Fruit fly (Drosophila melanogaster): ENCODE measurements around the gene Axn.

The Axn gene

dm6 chr3R:30004648-30005047, 18.0 kb upstream of the Axn start, which contains the start of the genes Nlp and Nph (continued):
- TF ChIP-seq CG31365 (tag; optimal IDR thresholded peaks at IDR 0.05) (no peak), bsh (GFP tag; optimal IDR thresholded peaks at IDR 0.05) (peak in 1 of 2 experiments; percentile 19), CG2129 (GFP tag; IDR thresholded peaks at IDR 0.05; ENCODE audit: partially characterized antibody) (peak; percentile 69), Pdp1 (GFP tag; optimal IDR thresholded peaks at IDR 0.05) (peak; percentile 11 to 19), Hey (tag; optimal IDR thresholded peaks at IDR 0.05) (no peak), CG31388 (GFP tag; optimal IDR thresholded peaks at IDR 0.05) (no peak), Opbp (GFP tag; IDR thresholded peaks at IDR 0.05; ENCODE audit: partially characterized antibody) (peak; percentile 76), mam (GFP tag; optimal IDR thresholded peaks at IDR 0.05) (peak; percentile 36), ranshi (GFP tag; IDR thresholded peaks at IDR 0.05) (no peak), eyg (GFP tag; optimal IDR thresholded peaks at IDR 0.05) (no peak), Hr78 (GFP tag; optimal IDR thresholded peaks at IDR 0.05) (no peak), CG15479 (GFP tag; optimal IDR thresholded peaks at IDR 0.05) (no peak), nmo (GFP tag; optimal IDR thresholded peaks at IDR 0.05) (peak; percentile 67), gt (GFP tag; IDR thresholded peaks at IDR 0.05) (no peak), Tbp (GFP tag; optimal IDR thresholded peaks at IDR 0.05) (peak; percentile 64), tup (GFP tag; optimal IDR thresholded peaks at IDR 0.05) (no peak), kay (GFP tag; optimal IDR thresholded peaks at IDR 0.05) (no peak), ewg (GFP tag; optimal IDR thresholded peaks at IDR 0.05) (no peak), Max (GFP tag; optimal IDR thresholded peaks at IDR 0.05) (peak; percentile 87), CG12219 (GFP tag; optimal IDR thresholded peaks at IDR 0.05) (no peak), HLH4C (GFP tag; IDR thresholded peaks at IDR 0.05; ENCODE audit: partially characterized antibody) (peak; percentile 89), twi (tag; optimal IDR thresholded peaks at IDR 0.05) (peak; percentile 41), CG7963 (GFP tag; IDR thresholded peaks at IDR 0.05; ENCODE audit: partially characterized antibody) (peak; percentile 62), pita (GFP tag; optimal IDR thresholded peaks at IDR 0.05) (no peak), CG18262 (tag; optimal IDR thresholded peaks at IDR 0.05) (peak; percentile 32), Asciz (GFP tag; optimal IDR thresholded peaks at IDR 0.05) (no peak), CG34422 (GFP tag; IDR thresholded peaks at IDR 0.05) (peak; percentile 51; the same call in 1 of the 3 replicates), gfzf (GFP tag; optimal IDR thresholded peaks at IDR 0.05) (peak; percentile 26), CG11085 (GFP tag; IDR thresholded peaks at IDR 0.05) (no peak), CG10209 (GFP tag; optimal IDR thresholded peaks at IDR 0.05) (no peak), Abd-B (GFP tag; optimal IDR thresholded peaks at IDR 0.05) (no peak), D (optimal IDR thresholded peaks at IDR 0.05) (no peak), D (GFP tag; optimal IDR thresholded peaks at IDR 0.05) (no peak), CG1602 (GFP tag; optimal IDR thresholded peaks at IDR 0.05) (no peak), fd3F (GFP tag; optimal IDR thresholded peaks at IDR 0.05) (no peak), CG2116 (GFP tag; optimal IDR thresholded peaks at IDR 0.05) (peak; percentile 93), CG15073 (GFP tag; optimal IDR thresholded peaks at IDR 0.05) (no peak), Myb (GFP tag; optimal IDR thresholded peaks at IDR 0.05) (peak; percentile 26), klu (GFP tag; IDR thresholded peaks at IDR 0.05) (no peak), CG17359 (tag; optimal IDR thresholded peaks at IDR 0.05) (peak; percentile 0), pzg (GFP tag; optimal IDR thresholded peaks at IDR 0.05) (peak; percentile 77), Meics (GFP tag; optimal IDR thresholded peaks at IDR 0.05) (peak; percentile 74), CG4730 (GFP tag; IDR thresholded peaks at IDR 0.05) (no peak), Dad (GFP tag; optimal IDR thresholded peaks at IDR 0.05) (no peak), Hand (GFP tag; optimal IDR thresholded peaks at IDR 0.05) (no peak), Bteb2 (GFP tag; optimal IDR thresholded peaks at IDR 0.05) (no peak), HLHmδ (GFP tag; optimal IDR thresholded peaks at IDR 0.05) (no peak), CG17328 (GFP tag; IDR thresholded peaks at IDR 0.05) (no peak), CG12104 (GFP tag; optimal IDR thresholded peaks at IDR 0.05) (no peak), CrebB (tag; optimal IDR thresholded peaks at IDR 0.05) (no peak)

Measured in whole organism, embryonic.